Fruit fly (Drosophila melanogaster) whole organism: ENCODE results near the gene UQCR-C1.

Source experiments
- CG8478 ChIP-seq: fragments of >200 bp; optimal IDR thresholded peaks from 2 replicates; lab custom pipeline; 2018; ENCODE audit warnings: inconsistent platforms
- Dll ChIP-seq: fragments of >200 bp; optimal IDR thresholded peaks from 2 replicates; lab custom pipeline; 2017
- EcR ChIP-seq, 2 experiments: fragments of >200 bp; optimal IDR thresholded peaks; 2 replicates each; lab custom pipeline; 2017; ENCODE audit warnings: missing biosample characterization in 2 of 2, missing genetic modification characterization in 2 of 2, missing genetic modification reagents in 2 of 2
- pan ChIP-seq: fragments of >200 bp; optimal IDR thresholded peaks from 2 replicates; lab custom pipeline; 2017
- psq ChIP-seq: fragments of >200 bp; optimal IDR thresholded peaks from 2 replicates; lab custom pipeline; 2017
- usp ChIP-seq: fragments of >200 bp; optimal IDR thresholded peaks from 2 replicates; lab custom pipeline; 2017; ENCODE audit warnings: missing biosample characterization, missing genetic modification characterization, mixed read lengths

The UQCR-C1 gene

DNA sequence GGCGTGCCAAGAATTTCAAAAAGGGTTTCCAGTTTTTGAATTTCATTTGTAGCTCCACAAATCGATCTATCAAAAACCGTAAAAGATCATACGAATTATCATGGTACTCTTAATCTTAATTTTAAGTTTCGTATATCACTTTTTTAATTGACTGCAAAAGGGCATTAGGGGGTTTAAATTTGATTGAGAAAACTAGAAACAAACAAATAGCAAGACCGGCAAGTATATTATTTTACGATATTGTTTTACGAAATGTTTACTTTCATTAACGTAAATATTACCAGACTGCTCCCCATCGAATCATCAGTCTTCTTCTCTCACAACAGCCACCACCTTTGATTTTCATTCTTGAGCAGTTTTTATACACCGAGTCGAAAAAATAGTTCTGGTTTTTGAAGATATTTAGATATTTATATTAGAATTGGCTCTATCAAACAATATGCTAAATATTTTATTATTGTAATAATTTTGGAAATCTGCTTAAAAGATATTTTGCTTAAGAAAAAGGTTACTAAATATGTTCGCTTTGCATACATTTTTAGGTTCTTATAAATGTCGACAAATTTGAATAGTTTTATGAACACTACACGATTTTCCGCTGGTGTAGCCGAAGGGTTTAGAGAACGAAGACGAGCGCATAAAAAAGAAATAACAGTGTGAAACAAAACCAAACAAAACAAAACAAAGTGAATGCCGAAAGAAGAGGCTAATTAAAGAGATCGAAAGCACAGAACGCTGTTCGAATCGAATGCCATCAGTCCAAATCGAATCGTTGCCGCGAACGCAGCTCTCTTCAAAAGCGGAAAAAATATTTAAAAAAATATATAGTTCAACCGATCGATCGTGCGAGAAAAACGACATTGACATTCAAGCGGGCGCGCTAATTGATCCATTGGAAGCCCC, 28.1 kb downstream of the UQCR-C1 start, which contains the start of gene Sdr:
Gene Sdr, plus strand, starts transcription at position 702 of the 903 bp plus-strand sequence.
- no peak for TF ChIP-seq CG8478 (lab: Kevin White, UChicago)
- TF ChIP-seq EcR (GFP tag; optimal IDR thresholded peaks at IDR 0.05; lab: Kevin White, UChicago) = no peak
- no peak for TF ChIP-seq pan (lab: Kevin White, UChicago)
- TF ChIP-seq Dll (lab: Kevin White, UChicago) = no peak
- no peak for TF ChIP-seq usp
- no peak for TF ChIP-seq psq (lab: Kevin White, UChicago)
